Worm (Caenorhabditis elegans) whole organism, late embryonic: ENCODE results near the gene Y38H6C.25.

Source experiments
- C38D4.7 ChIP-seq: fragments of 200-800 bp; sonication (Bioruptor generic); optimal IDR thresholded peaks from 2 replicates; lab custom pipeline; 2018; ENCODE audit warnings: mild to moderate bottlenecking, missing genetic modification characterization, moderate library complexity, missing compliant biosample characterization
- T23F11.4 ChIP-seq: fragments of 200-800 bp; sonication (Bioruptor generic); optimal IDR thresholded peaks from 2 replicates; lab custom pipeline; 2018; ENCODE audit warnings: mild to moderate bottlenecking, missing genetic modification characterization, missing compliant biosample characterization
- ahr-1 ChIP-seq: sonication (generic microtip); optimal IDR thresholded peaks from 2 replicates; lab custom pipeline; 2016; ENCODE audit warnings: missing genetic modification characterization, missing compliant biosample characterization
- ceh-14 ChIP-seq: sonication (generic microtip); optimal IDR thresholded peaks from 2 replicates; lab custom pipeline; 2016; ENCODE audit warnings: missing genotype, missing genetic modification characterization, missing compliant biosample characterization
- ceh-19 ChIP-seq: fragments of 200-800 bp; sonication (Bioruptor generic); optimal IDR thresholded peaks from 2 replicates; lab custom pipeline; 2018; ENCODE audit warnings: mild to moderate bottlenecking, missing genetic modification characterization, missing compliant biosample characterization
- ceh-2 ChIP-seq: sonication (generic microtip); optimal IDR thresholded peaks from 2 replicates; lab custom pipeline; 2016; ENCODE audit warnings: missing genotype, missing genetic modification characterization, missing compliant biosample characterization
- ceh-22 ChIP-seq: sonication (generic microtip); optimal IDR thresholded peaks from 2 replicates; lab custom pipeline; 2017; ENCODE audit warnings: missing biosample characterization, missing genetic modification characterization
- ceh-34 ChIP-seq: sonication (generic microtip); optimal IDR thresholded peaks from 2 replicates; lab custom pipeline; 2016; ENCODE audit warnings: mild to moderate bottlenecking, missing genetic modification characterization, missing compliant biosample characterization
- ceh-48 ChIP-seq: sonication (generic microtip); optimal IDR thresholded peaks from 2 replicates; lab custom pipeline; 2016; ENCODE audit warnings: missing genetic modification characterization, inconsistent platforms, missing compliant biosample characterization
- ceh-6 ChIP-seq: fragments of 200-800 bp; sonication (Bioruptor generic); optimal IDR thresholded peaks from 2 replicates; lab custom pipeline; 2018; ENCODE audit warnings: mild to moderate bottlenecking, missing genetic modification characterization, missing compliant biosample characterization
- ceh-9 ChIP-seq: sonication (generic microtip); optimal IDR thresholded peaks from 2 replicates; lab custom pipeline; 2016; ENCODE audit warnings: mild to moderate bottlenecking, missing genetic modification characterization, inconsistent platforms, missing compliant biosample characterization
- che-1 ChIP-seq: sonication (generic microtip); optimal IDR thresholded peaks from 2 replicates; lab custom pipeline; 2016; ENCODE audit warnings: mild to moderate bottlenecking, missing genetic modification characterization, missing compliant biosample characterization
- elt-2 ChIP-seq: sonication (generic microtip); optimal IDR thresholded peaks from 2 replicates; lab custom pipeline; 2016; ENCODE audit warnings: missing genetic modification reagents, missing genetic modification characterization, missing compliant biosample characterization
- eyg-1 ChIP-seq: sonication (generic microtip); optimal IDR thresholded peaks from 2 replicates; lab custom pipeline; 2016; ENCODE audit warnings: missing genotype, missing genetic modification characterization, missing compliant biosample characterization
- fkh-10 ChIP-seq: fragments of 150-350 bp; optimal IDR thresholded peaks from 2 replicates; lab custom pipeline; 2014; ENCODE audit warnings: missing biosample characterization, missing genetic modification reagents, missing genetic modification characterization
- hlh-13 ChIP-seq: fragments of 200-800 bp; sonication (Bioruptor generic); optimal IDR thresholded peaks from 2 replicates; lab custom pipeline; 2018; ENCODE audit warnings: mild to moderate bottlenecking, missing genetic modification characterization, missing compliant biosample characterization
- hlh-6 ChIP-seq: sonication (generic microtip); optimal IDR thresholded peaks from 2 replicates; lab custom pipeline; 2016; ENCODE audit warnings: missing genotype, missing genetic modification characterization, missing compliant biosample characterization
- lim-6 ChIP-seq: sonication (generic microtip); optimal IDR thresholded peaks from 2 replicates; lab custom pipeline; 2016; ENCODE audit warnings: missing genetic modification characterization, missing compliant biosample characterization
- madf-2 ChIP-seq: sonication (generic microtip); optimal IDR thresholded peaks from 2 replicates; lab custom pipeline; 2017; ENCODE audit warnings: missing genetic modification characterization, missing compliant biosample characterization
- nfya-1 ChIP-seq: sonication (generic microtip); optimal IDR thresholded peaks from 2 replicates; lab custom pipeline; 2017; ENCODE audit warnings: missing genetic modification characterization, mild to moderate bottlenecking, missing compliant biosample characterization, antibody characterized with exemption, moderate library complexity
- nhr-11 ChIP-seq: fragments of 150-350 bp; optimal IDR thresholded peaks from 2 replicates; lab custom pipeline; 2014; ENCODE audit warnings: missing biosample characterization, missing genetic modification characterization
- nhr-232 ChIP-seq: sonication (generic microtip); optimal IDR thresholded peaks from 2 replicates; lab custom pipeline; 2016; ENCODE audit warnings: missing genetic modification characterization, missing compliant biosample characterization
- npax-4 ChIP-seq: sonication (generic microtip); optimal IDR thresholded peaks from 2 replicates; lab custom pipeline; 2016; ENCODE audit warnings: missing genetic modification characterization, missing compliant biosample characterization
- pag-3 ChIP-seq: sonication (generic microtip); optimal IDR thresholded peaks from 2 replicates; lab custom pipeline; 2016; ENCODE audit warnings: missing compliant biosample characterization, missing genetic modification characterization, borderline replicate concordance
- pat-9 ChIP-seq: fragments of 200-800 bp; sonication (Bioruptor generic); optimal IDR thresholded peaks from 2 replicates; lab custom pipeline; 2018; ENCODE audit warnings: mild to moderate bottlenecking, missing genetic modification characterization, moderate library complexity, missing compliant biosample characterization
- pax-1 ChIP-seq: fragments of 150-350 bp; optimal IDR thresholded peaks from 2 replicates; lab custom pipeline; 2014; ENCODE audit warnings: missing biosample characterization, missing genetic modification characterization
- pha-4 ChIP-seq: fragments of 150-350 bp; optimal IDR thresholded peaks from 2 replicates; lab custom pipeline; 2018; ENCODE audit warnings: missing biosample characterization, missing genetic modification reagents, missing genetic modification characterization
- pqm-1 ChIP-seq: sonication (generic microtip); optimal IDR thresholded peaks from 2 replicates; lab custom pipeline; 2016; ENCODE audit warnings: missing genetic modification characterization, missing compliant biosample characterization
- pros-1 ChIP-seq: fragments of 150-350 bp; optimal IDR thresholded peaks from 2 replicates; lab custom pipeline; 2014; ENCODE audit warnings: missing biosample characterization, missing genetic modification reagents, missing genetic modification characterization
- rnt-1 ChIP-seq: sonication (generic microtip); optimal IDR thresholded peaks from 2 replicates; lab custom pipeline; 2016; ENCODE audit warnings: missing genetic modification characterization, missing compliant biosample characterization
- sox-4 ChIP-seq: sonication (generic microtip); optimal IDR thresholded peaks from 2 replicates; lab custom pipeline; 2017; ENCODE audit warnings: mild to moderate bottlenecking, missing genetic modification characterization, inconsistent platforms, missing compliant biosample characterization
- syd-9 ChIP-seq: sonication (generic microtip); optimal IDR thresholded peaks from 2 replicates; lab custom pipeline; 2016; ENCODE audit warnings: mild to moderate bottlenecking, missing genetic modification characterization, moderate library complexity, missing compliant biosample characterization
- tbx-7 ChIP-seq: sonication (generic microtip); optimal IDR thresholded peaks from 2 replicates; lab custom pipeline; 2016; ENCODE audit warnings: missing genotype, missing genetic modification characterization, missing compliant biosample characterization
- unc-3 ChIP-seq, 2 experiments: fragments of 200-800 bp in 1 of 2; sonication (Bioruptor generic) in 1 of 2; sonication (generic microtip) in 1 of 2; conservative IDR thresholded peaks in 1 of 2; optimal IDR thresholded peaks in 1 of 2; 2 replicates each; pipeline versions ENCODE4 v1.3.6 to Lab custom; 2016 to 2022; ENCODE audit warnings: missing compliant biosample characterization in 2 of 2, missing genetic modification characterization in 2 of 2, missing genetic modification reagents in 1 of 2
- unc-86 ChIP-seq: sonication (generic microtip); optimal IDR thresholded peaks from 2 replicates; lab custom pipeline; 2016; ENCODE audit warnings: missing genetic modification characterization, missing compliant biosample characterization
- zip-5 ChIP-seq: sonication (generic microtip); optimal IDR thresholded peaks from 2 replicates; lab custom pipeline; 2016; ENCODE audit warnings: missing genetic modification characterization, missing compliant biosample characterization
- ztf-16 ChIP-seq: sonication (generic microtip); optimal IDR thresholded peaks from 2 replicates; lab custom pipeline; 2017; ENCODE audit warnings: missing genetic modification characterization, missing compliant biosample characterization

The Y38H6C.25 gene

DNA sequence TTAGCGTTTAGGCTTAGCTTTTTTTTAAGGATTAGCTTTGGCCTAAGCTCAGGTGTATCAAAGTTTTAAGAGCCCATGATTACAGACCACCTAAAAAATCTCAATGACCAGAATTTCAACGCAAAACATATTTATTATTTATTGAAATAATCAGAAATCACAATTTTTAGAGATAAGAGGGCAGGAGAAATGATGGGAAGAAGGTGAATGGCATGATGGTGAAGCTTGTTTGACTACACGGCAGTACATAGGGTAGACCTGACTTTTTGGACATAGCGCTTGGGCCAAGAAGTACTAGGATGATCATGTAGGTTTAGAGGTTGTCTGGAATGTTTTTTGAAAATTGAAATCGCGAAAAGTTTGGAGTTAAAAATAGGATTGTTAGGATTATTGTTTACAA is 19.4 kb upstream of the Y38H6C.25 start:
- TF ChIP-seq madf-2 (tag; lab: Kevin White, UChicago) (no peak), fkh-10 (GFP tag; lab: Kevin White, UChicago) (no peak), syd-9 (tag; lab: Kevin White, UChicago) (no peak), unc-3 (GFP tag; conservative IDR thresholded peaks at IDR 0.05; lab: Robert Waterston, UW) (no peak), unc-3 (tag; optimal IDR thresholded peaks at IDR 0.05; lab: Kevin White, UChicago) (no peak)

DNA sequence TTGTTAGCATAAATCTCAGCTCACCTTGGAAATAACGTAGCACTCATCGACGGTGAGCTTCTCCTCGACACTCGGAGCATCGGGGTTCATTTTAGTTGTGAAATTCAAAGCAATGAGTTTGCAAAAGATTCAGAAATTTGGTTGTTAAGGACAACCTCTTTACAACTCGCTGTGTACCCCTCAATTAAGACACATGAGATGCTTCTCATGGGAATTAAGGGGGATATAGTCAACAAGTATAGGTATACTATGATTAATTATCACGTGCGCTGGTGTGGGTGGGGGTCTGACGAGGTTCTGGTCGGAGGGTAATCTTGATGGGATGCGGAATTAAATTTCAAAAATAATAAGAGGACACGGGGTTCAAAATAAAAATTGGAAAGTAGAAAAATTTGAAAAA is 18.6 kb upstream of the Y38H6C.25 start, which contains the start of gene dct-14:
TSS of gene dct-14 (minus strand) at position 101 of the 400 bp plus-strand sequence.
- TF ChIP-seq rnt-1 (tag; lab: Kevin White, UChicago), result no peak
- no peak for TF ChIP-seq pat-9
- no peak for TF ChIP-seq ceh-22 (tag; lab: Kevin White, UChicago)
- TF ChIP-seq ceh-9 (tag; lab: Kevin White, UChicago), result no peak
- TF ChIP-seq ztf-16 (tag; lab: Kevin White, UChicago), result no peak
- no peak for TF ChIP-seq pag-3 (tag; lab: Kevin White, UChicago)
- no peak for TF ChIP-seq che-1 (tag; lab: Kevin White, UChicago)
- TF ChIP-seq lim-6 (tag; lab: Kevin White, UChicago), result no peak
- TF ChIP-seq ceh-2 (tag; lab: Kevin White, UChicago), result no peak
- no peak for TF ChIP-seq nfya-1 (tag; lab: Kevin White, UChicago)

DNA sequence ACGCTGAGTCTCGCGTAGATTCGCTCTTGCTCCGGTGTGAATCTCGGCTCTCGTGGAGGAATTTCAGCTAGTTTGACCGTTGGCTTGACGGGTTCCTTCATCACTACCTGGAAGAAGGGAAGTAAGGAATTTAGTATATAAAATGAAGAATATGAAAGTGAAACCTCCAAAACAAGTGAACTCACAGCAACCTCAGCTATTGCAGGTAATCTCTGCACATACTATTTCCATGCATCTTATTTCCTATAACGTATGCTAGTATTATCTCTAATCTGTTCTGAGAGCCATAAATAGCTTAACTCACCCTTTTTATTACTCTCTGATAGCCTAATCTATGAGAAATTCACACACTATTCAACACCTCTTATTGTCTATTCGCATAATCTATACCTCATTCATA is 14.0 kb upstream of the Y38H6C.25 start, which contains the start of gene Y38H6C.4:
TSS of gene Y38H6C.4 (minus strand) at position 101 of the 400 bp plus-strand sequence.
- no peak for TF ChIP-seq madf-2 (tag; lab: Kevin White, UChicago)
- no peak for TF ChIP-seq pros-1 (tag; lab: Kevin White, UChicago)
- no peak for TF ChIP-seq pax-1
- TF ChIP-seq eyg-1, result no peak
- TF ChIP-seq hlh-6 (tag; lab: Kevin White, UChicago), result no peak
- no peak for TF ChIP-seq T23F11.4 (GFP tag; lab: Kevin White, UChicago)
- no peak for TF ChIP-seq ceh-19 (GFP tag; lab: Kevin White, UChicago)
- no peak for TF ChIP-seq pag-3 (tag; lab: Kevin White, UChicago)
- TF ChIP-seq sox-4 (tag; lab: Kevin White, UChicago), result no peak
- no peak for TF ChIP-seq nhr-232 (tag; lab: Kevin White, UChicago)
- no peak for TF ChIP-seq che-1 (tag; lab: Kevin White, UChicago)
- no peak for TF ChIP-seq ceh-22 (tag; lab: Kevin White, UChicago)
- no peak for TF ChIP-seq ceh-6
- no peak for TF ChIP-seq nhr-11 (tag; lab: Kevin White, UChicago)
- TF ChIP-seq tbx-7 (tag; lab: Kevin White, UChicago), result no peak
- TF ChIP-seq ceh-34 (tag; lab: Kevin White, UChicago), result no peak

DNA sequence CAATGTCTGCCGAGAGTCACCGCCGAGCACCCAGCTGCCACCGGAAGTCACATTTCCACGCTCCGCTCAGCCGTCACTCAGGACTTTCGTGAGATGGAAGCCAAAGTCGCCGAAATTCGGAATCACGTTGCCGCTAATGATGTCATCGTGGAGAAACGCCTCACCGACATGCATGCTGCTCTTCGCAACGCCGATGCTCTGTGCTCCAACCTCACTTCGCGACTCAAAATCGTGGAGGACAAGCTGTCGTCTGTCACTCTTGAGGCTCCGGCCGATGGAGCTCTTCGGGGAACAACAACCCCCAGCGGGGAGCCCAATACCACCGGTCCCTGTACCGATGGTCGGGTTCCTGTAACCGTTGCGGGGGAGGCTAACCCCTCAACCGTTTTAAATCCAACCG is 12.5 kb upstream of the Y38H6C.25 start:
- TF ChIP-seq ceh-14 (tag; lab: Kevin White, UChicago) (no peak), ztf-16 (tag; lab: Kevin White, UChicago) (no peak), C38D4.7 (GFP tag; lab: Kevin White, UChicago) (no peak), nhr-11 (tag; lab: Kevin White, UChicago) (no peak), T23F11.4 (GFP tag; lab: Kevin White, UChicago) (no peak), npax-4 (tag; lab: Kevin White, UChicago) (no peak), hlh-13 (no peak), ceh-48 (tag; lab: Kevin White, UChicago) (no peak), elt-2 (tag; lab: Kevin White, UChicago) (no peak), nhr-232 (tag; lab: Kevin White, UChicago) (no peak), madf-2 (tag; lab: Kevin White, UChicago) (no peak), ceh-22 (tag; lab: Kevin White, UChicago) (no peak), pha-4 (no peak), pqm-1 (tag; lab: Kevin White, UChicago) (no peak), zip-5 (tag; lab: Kevin White, UChicago) (no peak), ahr-1 (tag; lab: Kevin White, UChicago) (no peak), ceh-9 (tag; lab: Kevin White, UChicago) (no peak), unc-86 (tag; lab: Kevin White, UChicago) (no peak)
- TF ChIP-seq, all 69 proteins: peak for 0
